Worm (Caenorhabditis elegans): Measurements from ENCODE around the gene F38B2.2.

Gene F38B2.2

ce11 chrX:11241479-11241878 is 37.7 kb downstream of the F38B2.2 start:
- no peak for TF ChIP-seq sea-1 (GFP tag; conservative IDR thresholded peaks at IDR 0.05)
- no peak for TF ChIP-seq scrt-1 (GFP tag; IDR thresholded peaks at IDR 0.05)
- TF ChIP-seq tra-4 (tag; optimal IDR thresholded peaks at IDR 0.05), result no peak
- TF ChIP-seq ama-1 (optimal IDR thresholded peaks at IDR 0.05), result no peak

ce11 chrX:11240585-11241115 is 38.5 kb downstream of the F38B2.2 start, which contains the start of gene C34F6.10:
Gene C34F6.10, minus strand, starts transcription at chrX:11240635.
- no peak for TF ChIP-seq flt-1 (GFP tag; IDR thresholded peaks at IDR 0.05)
- TF ChIP-seq hnd-1 (tag; optimal IDR thresholded peaks at IDR 0.05), result no peak
- TF ChIP-seq tra-4 (tag; optimal IDR thresholded peaks at IDR 0.05), result no peak
- TF ChIP-seq F13C5.2 (tag; optimal IDR thresholded peaks at IDR 0.05), result no peak
- TF ChIP-seq ama-1 (optimal IDR thresholded peaks at IDR 0.05), result no peak
- TF ChIP-seq pes-1 (GFP tag; IDR thresholded peaks at IDR 0.05), result no peak
- no peak for TF ChIP-seq B0310.2 (tag; optimal IDR thresholded peaks at IDR 0.05)
- no peak for TF ChIP-seq ceh-36 (tag; optimal IDR thresholded peaks at IDR 0.05)
- TF ChIP-seq tbx-37 (GFP tag; conservative IDR thresholded peaks at IDR 0.05), result no peak
- TF ChIP-seq scrt-1 (GFP tag; IDR thresholded peaks at IDR 0.05), result no peak
- TF ChIP-seq ets-7 (tag; optimal IDR thresholded peaks at IDR 0.05), result no peak
- no peak for TF ChIP-seq hmbx-1 (tag; optimal IDR thresholded peaks at IDR 0.05)
- TF ChIP-seq aly-1 (tag; optimal IDR thresholded peaks at IDR 0.05), result no peak

All from whole organism, early embryonic.